Fruit fly (Drosophila melanogaster) whole organism, embryonic: ENCODE data around the gene CG5235.

Experiments
- Awh ChIP-seq: fragments of 200-800 bp; sonication (Bioruptor generic); IDR thresholded peaks from 2 replicates; pipeline ENCODE4, ENCODE4 v1.3.6; 2022; ENCODE audit warnings: missing biosample characterization, missing genetic modification characterization
- B-H1 ChIP-seq: fragments of 200-800 bp; sonication (Bioruptor generic); IDR thresholded peaks from 3 replicates; pipeline ENCODE4 v1.3.6; 2022; ENCODE audit warnings: missing biosample characterization, missing genetic modification characterization
- Bteb2 ChIP-seq: fragments of 200-800 bp; sonication (Bioruptor generic); optimal IDR thresholded peaks from 2 replicates; lab custom pipeline; 2016; ENCODE audit warnings: missing biosample characterization, missing genetic modification characterization
- CG10565 ChIP-seq: fragments of 200-800 bp; sonication (Bioruptor generic); optimal IDR thresholded peaks from 3 replicates; lab custom pipeline; 2016; ENCODE audit warnings: missing biosample characterization, mild to moderate bottlenecking, missing genetic modification characterization
- CG13287 ChIP-seq: fragments of 200-800 bp; sonication (Bioruptor generic); IDR thresholded peaks from 2 replicates; pipeline ENCODE4 v1.3.6; 2022; ENCODE audit warnings: missing biosample characterization, missing genetic modification characterization; ENCODE audit not compliant: partially characterized antibody
- CG14710 ChIP-seq: fragments of 200-800 bp; sonication (Bioruptor generic); optimal IDR thresholded peaks from 3 replicates; lab custom pipeline; 2019; ENCODE audit warnings: missing biosample characterization, mild to moderate bottlenecking, missing genetic modification characterization, moderate library complexity
- CG1603 ChIP-seq: fragments of 200-800 bp; sonication (Bioruptor generic); optimal IDR thresholded peaks from 2 replicates; lab custom pipeline; 2019; ENCODE audit warnings: missing biosample characterization, mild to moderate bottlenecking, missing genetic modification characterization, moderate library complexity
- CG17829 ChIP-seq: fragments of 200-800 bp; optimal IDR thresholded peaks from 2 replicates; lab custom pipeline; 2019; ENCODE audit warnings: missing biosample characterization, mild to moderate bottlenecking, missing genetic modification characterization, moderate library complexity
- CG2120 ChIP-seq: fragments of 200-800 bp; sonication (Bioruptor generic); optimal IDR thresholded peaks from 3 replicates; lab custom pipeline; 2016; ENCODE audit warnings: missing biosample characterization, missing genetic modification characterization
- CG3407 ChIP-seq: fragments of 200-800 bp; sonication (Bioruptor generic); optimal IDR thresholded peaks from 2 replicates; lab custom pipeline; 2018; ENCODE audit warnings: missing biosample characterization, mild to moderate bottlenecking, missing genetic modification characterization
- CG34224 ChIP-seq: fragments of 200-800 bp; sonication (Bioruptor generic); IDR thresholded peaks from 3 replicates; pipeline ENCODE4 v1.3.6; 2022; ENCODE audit warnings: missing biosample characterization, missing genetic modification characterization; ENCODE audit not compliant: partially characterized antibody
- CG34422 ChIP-seq: fragments of 200-800 bp; sonication (Bioruptor generic); IDR thresholded peaks from 3 replicates; pipeline ENCODE4 v1.3.6; 2022; ENCODE audit warnings: missing biosample characterization, missing genetic modification characterization
- CG3847 ChIP-seq: fragments of 200-800 bp; sonication (Bioruptor generic); IDR thresholded peaks from 2 replicates; pipeline ENCODE4 v1.3.6; 2022; ENCODE audit warnings: missing biosample characterization, missing genetic modification characterization
- CG5953 ChIP-seq: fragments of 200-800 bp; sonication (Bioruptor generic); IDR thresholded peaks from 2 replicates; pipeline ENCODE4 v1.3.6; 2022; ENCODE audit warnings: missing biosample characterization, missing genetic modification characterization
- CG7839 ChIP-seq: fragments of 200-800 bp; sonication (Bioruptor generic); optimal IDR thresholded peaks from 3 replicates; lab custom pipeline; 2018; ENCODE audit warnings: missing biosample characterization, mild to moderate bottlenecking, missing genetic modification characterization, moderate library complexity
- CG9215 ChIP-seq: fragments of 200-800 bp; sonication (Bioruptor generic); IDR thresholded peaks from 2 replicates; pipeline ENCODE4 v1.3.6; 2022; ENCODE audit warnings: missing biosample characterization, missing genetic modification characterization
- CG9609 ChIP-seq: fragments of 200-800 bp; sonication (Bioruptor generic); optimal IDR thresholded peaks from 3 replicates; lab custom pipeline; 2016; ENCODE audit warnings: missing biosample characterization, missing genetic modification characterization
- Dp ChIP-seq: fragments of 200-800 bp; sonication (Bioruptor generic); optimal IDR thresholded peaks from 2 replicates; lab custom pipeline; 2018; ENCODE audit warnings: missing biosample characterization, mild to moderate bottlenecking, missing genetic modification characterization, moderate library complexity
- Dref ChIP-seq: fragments of 200-800 bp; sonication (Bioruptor generic); IDR thresholded peaks from 2 replicates; pipeline ENCODE4 v1.3.6; 2022; ENCODE audit warnings: missing biosample characterization, missing genetic modification characterization
- Ets97D ChIP-seq: fragments of 200-800 bp; sonication (Bioruptor generic); optimal IDR thresholded peaks from 3 replicates; lab custom pipeline; 2016; ENCODE audit warnings: missing biosample characterization, missing genetic modification characterization
- Fer1 ChIP-seq: fragments of 200-800 bp; sonication (Bioruptor generic); optimal IDR thresholded peaks from 2 replicates; lab custom pipeline; 2017; ENCODE audit warnings: missing biosample characterization, mild to moderate bottlenecking, missing genetic modification characterization
- Gsc ChIP-seq: fragments of 200-800 bp; sonication (Bioruptor generic); IDR thresholded peaks from 2 replicates; pipeline ENCODE4 v1.3.6; 2022; ENCODE audit warnings: missing biosample characterization, missing genetic modification characterization
- H2.0 ChIP-seq: fragments of 200-800 bp; sonication (Bioruptor generic); IDR thresholded peaks from 2 replicates; pipeline ENCODE4 v1.3.6; 2022; ENCODE audit warnings: missing biosample characterization, missing genetic modification characterization
- HLH4C ChIP-seq: fragments of 200-800 bp; sonication (Bioruptor generic); IDR thresholded peaks from 3 replicates; pipeline ENCODE4 v1.3.6; 2022; ENCODE audit warnings: missing biosample characterization, missing genetic modification characterization; ENCODE audit not compliant: partially characterized antibody
- HLHmδ ChIP-seq: fragments of 200-800 bp; sonication (Bioruptor generic); optimal IDR thresholded peaks from 2 replicates; lab custom pipeline; 2018; ENCODE audit warnings: missing biosample characterization, mild to moderate bottlenecking, missing genetic modification characterization, moderate library complexity
- HmgZ ChIP-seq: fragments of 200-800 bp; sonication (Bioruptor generic); optimal IDR thresholded peaks from 2 replicates; lab custom pipeline; 2018; ENCODE audit warnings: missing biosample characterization, mild to moderate bottlenecking, missing genetic modification characterization
- Hr51 ChIP-seq, 2 experiments: fragments of 200-800 bp; sonication (Bioruptor generic); optimal IDR thresholded peaks; 2 replicates in 1 of 2; 3 replicates in 1 of 2; lab custom pipeline; 2016 to 2018; ENCODE audit warnings: missing biosample characterization in 2 of 2, missing genetic modification characterization in 2 of 2, mild to moderate bottlenecking in 1 of 2, moderate library complexity in 1 of 2
- Lhr ChIP-seq: fragments of 200-800 bp; sonication (Bioruptor generic); optimal IDR thresholded peaks from 3 replicates; lab custom pipeline; 2017; ENCODE audit warnings: mild to moderate bottlenecking, missing biosample characterization, missing genetic modification reagents, missing genetic modification characterization
- Mes4 ChIP-seq: fragments of 200-800 bp; sonication (Bioruptor generic); optimal IDR thresholded peaks from 2 replicates; lab custom pipeline; 2016; ENCODE audit warnings: missing biosample characterization, missing genetic modification characterization
- Myb ChIP-seq: fragments of 200-800 bp; sonication (Bioruptor generic); optimal IDR thresholded peaks from 2 replicates; lab custom pipeline; 2016; ENCODE audit warnings: missing biosample characterization, missing genetic modification characterization
- Ravus ChIP-seq: fragments of 200-800 bp; sonication (Bioruptor generic); IDR thresholded peaks from 2 replicates; pipeline ENCODE4 v1.3.6; 2022; ENCODE audit warnings: missing biosample characterization, missing genetic modification characterization
- Sox100B ChIP-seq: fragments of 200-800 bp; sonication (Bioruptor generic); optimal IDR thresholded peaks from 3 replicates; lab custom pipeline; 2018; ENCODE audit warnings: missing biosample characterization, mild to moderate bottlenecking, missing genetic modification characterization
- YL-1 ChIP-seq: fragments of 200-800 bp; sonication (Bioruptor generic); optimal IDR thresholded peaks from 3 replicates; lab custom pipeline; 2017; ENCODE audit warnings: missing biosample characterization, mild to moderate bottlenecking, missing genetic modification characterization
- ab ChIP-seq: fragments of 200-800 bp; sonication (Bioruptor generic); optimal IDR thresholded peaks from 2 replicates; lab custom pipeline; 2016; ENCODE audit warnings: missing biosample characterization, missing genetic modification characterization
- amos ChIP-seq: fragments of 200-800 bp; sonication (Bioruptor generic); IDR thresholded peaks from 2 replicates; pipeline ENCODE4 v1.3.6; 2022; ENCODE audit warnings: missing biosample characterization, missing genetic modification characterization; ENCODE audit not compliant: partially characterized antibody
- ato ChIP-seq: fragments of 200-800 bp; sonication (Bioruptor generic); IDR thresholded peaks from 2 replicates; pipeline ENCODE4 v1.3.6; 2022; ENCODE audit warnings: missing biosample characterization, missing genetic modification characterization; ENCODE audit not compliant: partially characterized antibody
- corto ChIP-seq: fragments of 200-800 bp; sonication (Bioruptor generic); optimal IDR thresholded peaks from 2 replicates; lab custom pipeline; 2016; ENCODE audit warnings: missing biosample characterization, mild to moderate bottlenecking, missing genetic modification characterization, moderate library complexity
- dpn ChIP-seq, 2 experiments: fragments of 200-800 bp; sonication (Bioruptor generic); optimal IDR thresholded peaks; 3 replicates each; lab custom pipeline; 2016; ENCODE audit warnings: missing biosample characterization in 2 of 2, missing genetic modification characterization in 2 of 2
- fd96Cb ChIP-seq: fragments of 200-800 bp; sonication (Bioruptor generic); optimal IDR thresholded peaks from 2 replicates; lab custom pipeline; 2018; ENCODE audit warnings: missing biosample characterization, mild to moderate bottlenecking, missing genetic modification characterization, moderate library complexity
- fru ChIP-seq: fragments of >200 bp; optimal IDR thresholded peaks from 2 replicates; lab custom pipeline; 2017
- hbn ChIP-seq: fragments of 200-800 bp; sonication (Bioruptor generic); IDR thresholded peaks from 2 replicates; pipeline ENCODE4 v1.3.6; 2022; ENCODE audit warnings: missing biosample characterization, missing genetic modification characterization; ENCODE audit not compliant: partially characterized antibody
- knrl ChIP-seq: fragments of 200-800 bp; sonication (Bioruptor generic); IDR thresholded peaks from 3 replicates; pipeline ENCODE4 v1.3.6; 2022; ENCODE audit warnings: missing biosample characterization, missing genetic modification characterization; ENCODE audit not compliant: partially characterized antibody
- lbe ChIP-seq: fragments of 200-800 bp; sonication (Bioruptor generic); optimal IDR thresholded peaks from 2 replicates; lab custom pipeline; 2016; ENCODE audit warnings: missing biosample characterization, mild to moderate bottlenecking, missing genetic modification characterization
- phol ChIP-seq: fragments of 200-800 bp; sonication (Bioruptor generic); optimal IDR thresholded peaks from 3 replicates; lab custom pipeline; 2018; ENCODE audit warnings: missing biosample characterization, mild to moderate bottlenecking, missing genetic modification characterization, moderate library complexity
- pzg ChIP-seq: fragments of 200-800 bp; sonication (Bioruptor generic); optimal IDR thresholded peaks from 3 replicates; lab custom pipeline; 2018; ENCODE audit warnings: missing biosample characterization, mild to moderate bottlenecking, missing genetic modification characterization, moderate library complexity
- schlank ChIP-seq: fragments of 200-800 bp; sonication (Bioruptor generic); optimal IDR thresholded peaks from 2 replicates; lab custom pipeline; 2018; ENCODE audit warnings: missing biosample characterization, mild to moderate bottlenecking, missing genetic modification characterization
- stwl ChIP-seq: fragments of 200-800 bp; sonication (Bioruptor generic); optimal IDR thresholded peaks from 3 replicates; lab custom pipeline; 2018; ENCODE audit warnings: missing biosample characterization, mild to moderate bottlenecking, missing genetic modification characterization, moderate library complexity
- tgo ChIP-seq: fragments of 200-800 bp; sonication (Bioruptor generic); IDR thresholded peaks from 3 replicates; pipeline ENCODE4 v1.3.6; 2022; ENCODE audit warnings: missing biosample characterization, missing genetic modification characterization
- trem ChIP-seq: fragments of 200-800 bp; optimal IDR thresholded peaks from 3 replicates; lab custom pipeline; 2019; ENCODE audit warnings: missing biosample characterization, mild to moderate bottlenecking, missing genetic modification characterization, moderate library complexity
- unc-4 ChIP-seq: fragments of 200-800 bp; sonication (Bioruptor generic); IDR thresholded peaks from 2 replicates; pipeline ENCODE4 v1.3.6; 2022; ENCODE audit warnings: missing biosample characterization, missing genetic modification characterization; ENCODE audit not compliant: partially characterized antibody

CG5235 gene

dm6 chr3L:16090330-16090803, at the start of gene CG5235, which contains the start of gene ClC-c (continued):
- peak; percentile 34 for TF ChIP-seq CG17829
- TF ChIP-seq dpn (GFP tag; optimal IDR thresholded peaks at IDR 0.05; lab: Kevin White, UChicago): no peak
- no peak for TF ChIP-seq HLHmδ (GFP tag; lab: Kevin White, UChicago)
- no peak for TF ChIP-seq Bteb2 (GFP tag; lab: Kevin White, UChicago)
- peak; percentile 77 for TF ChIP-seq hbn
- no peak for TF ChIP-seq H2.0
- no peak for TF ChIP-seq Hr51 (GFP tag; optimal IDR thresholded peaks at IDR 0.05; lab: Kevin White, UChicago)
- no peak for TF ChIP-seq CG3407 (GFP tag; lab: Kevin White, UChicago)
- TF ChIP-seq fru (lab: Kevin White, UChicago): no peak
- TF ChIP-seq CG9215 (GFP tag; lab: Robert Waterston, UW): no peak
- no peak for TF ChIP-seq Ravus
- TF ChIP-seq B-H1 (GFP tag; lab: Robert Waterston, UW): no peak
- peak; percentile 9 for TF ChIP-seq CG2120 (GFP tag; lab: Kevin White, UChicago)
- TF ChIP-seq Mes4 (GFP tag; lab: Kevin White, UChicago): no peak
- TF ChIP-seq schlank (tag; lab: Kevin White, UChicago): no peak
- no peak for TF ChIP-seq fd96Cb
- no peak for TF ChIP-seq Sox100B (GFP tag; lab: Kevin White, UChicago)
- peak; percentile 84 for TF ChIP-seq YL-1
- TF ChIP-seq CG10565 (GFP tag; lab: Kevin White, UChicago): no peak
- TF ChIP-seq corto (GFP tag; lab: Kevin White, UChicago): no peak
- TF ChIP-seq CG7839: no peak
- TF ChIP-seq, all 482 proteins: peak for 86

DNA sequence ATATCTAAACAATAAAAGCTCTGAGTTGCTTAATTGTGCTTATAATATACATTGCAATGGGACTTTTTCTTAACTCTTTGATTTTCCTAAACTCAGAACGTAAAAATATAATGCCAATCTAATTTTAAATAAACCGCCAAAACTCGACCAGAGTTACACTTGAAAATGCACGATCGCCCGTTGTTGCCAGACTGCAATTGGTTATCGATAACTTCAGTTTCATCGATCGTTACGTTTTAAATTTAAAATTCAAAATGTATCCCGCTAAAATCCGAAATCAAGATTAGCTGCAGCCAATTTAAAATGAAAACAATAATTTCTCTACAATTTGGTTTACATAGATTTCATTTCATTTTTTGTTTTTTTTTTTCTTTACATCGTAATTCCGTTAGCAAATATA, 48.9 kb upstream of the CG5235 start:
- TF ChIP-seq HmgZ (tag; lab: Kevin White, UChicago) (peak; percentile 42), Fer1 (GFP tag; lab: Kevin White, UChicago) (no peak), pzg (GFP tag; lab: Kevin White, UChicago) (peak; percentile 78), CG34422 (GFP tag; lab: Robert Waterston, UW) (no peak), stwl (tag; lab: Kevin White, UChicago) (peak; percentile 58), Gsc (no peak), Awh (GFP tag; lab: Robert Waterston, UW) (no peak), CG9609 (no peak), CG14710 (tag; lab: Kevin White, UChicago) (peak; percentile 57), CG1603 (tag; lab: Kevin White, UChicago) (peak; percentile 76), tgo (GFP tag; lab: Robert Waterston, UW) (no peak), ato (GFP tag; lab: Robert Waterston, UW) (0 out of 2 replicates have a peak, but pooled peaks have one; percentile 28), Dp (GFP tag; lab: Kevin White, UChicago) (peak; percentile 99), Ets97D (GFP tag; lab: Kevin White, UChicago) (peak; percentile 71), ab (no peak), lbe (GFP tag; lab: Kevin White, UChicago) (peak; percentile 48), HLH4C (peak; percentile 44; the same call in 1 of the 3 replicates), phol (tag; lab: Kevin White, UChicago) (peak; percentile 32), Myb (GFP tag; lab: Kevin White, UChicago) (peak; percentile 98), CG3847 (GFP tag; lab: Robert Waterston, UW) (no peak), CG13287 (GFP tag; lab: Robert Waterston, UW) (peak; percentile 48), Dref (peak; percentile 93), CG5953 (GFP tag; lab: Robert Waterston, UW) (no peak), trem (tag; lab: Kevin White, UChicago) (peak; percentile 69), CG34224 (GFP tag; lab: Robert Waterston, UW) (peak; percentile 55; the same call in 2 of the 3 replicates), knrl (GFP tag; lab: Robert Waterston, UW) (peak; percentile 36; the same call in 1 of the 3 replicates), unc-4 (GFP tag; lab: Robert Waterston, UW) (peak; percentile 37; the same call in 1 of the 2 replicates), Lhr (GFP tag; lab: Kevin White, UChicago) (peak; percentile 33), amos (peak; percentile 48; the same call in 1 of the 2 replicates)
